Worm (Caenorhabditis elegans) whole organism, L2 larva: ENCODE measurements around the gene K04F1.8.

Experiments used
- C34F6.9 ChIP-seq: fragments of 150-350 bp; optimal IDR thresholded peaks from 2 replicates; lab custom pipeline; 2014; ENCODE audit warnings: missing biosample characterization, missing genetic modification characterization
- F13H6.1 ChIP-seq: sonication (generic microtip); optimal IDR thresholded peaks from 2 replicates; lab custom pipeline; 2016; ENCODE audit warnings: missing genetic modification characterization, missing compliant biosample characterization
- Y55F3AM.14 ChIP-seq: fragments of 200-800 bp; sonication (Bioruptor generic); optimal IDR thresholded peaks from 2 replicates; lab custom pipeline; 2018; ENCODE audit warnings: mild to moderate bottlenecking, missing genetic modification characterization, missing compliant biosample characterization
- ZK546.5 ChIP-seq: sonication (generic microtip); optimal IDR thresholded peaks from 2 replicates; lab custom pipeline; 2017; ENCODE audit warnings: missing biosample characterization, missing genetic modification characterization
- alr-1 ChIP-seq: fragments of 150-350 bp; optimal IDR thresholded peaks from 2 replicates; lab custom pipeline; 2014; ENCODE audit warnings: missing biosample characterization, missing genetic modification characterization
- ama-1 ChIP-seq: fragments of 150-350 bp; optimal IDR thresholded peaks from 2 replicates; lab custom pipeline; 2018; ENCODE audit warnings: inconsistent platforms
- blmp-1 ChIP-seq: sonication (generic microtip); optimal IDR thresholded peaks from 2 replicates; lab custom pipeline; 2017; ENCODE audit warnings: missing genetic modification characterization, mild to moderate bottlenecking, missing compliant biosample characterization, antibody characterized with exemption, moderate library complexity; ENCODE audit not compliant: insufficient read depth
- crh-2 ChIP-seq: sonication (generic microtip); optimal IDR thresholded peaks from 2 replicates; lab custom pipeline; 2017; ENCODE audit warnings: missing biosample characterization, missing genetic modification characterization
- egl-27 ChIP-seq: sonication (generic microtip); optimal IDR thresholded peaks from 3 replicates; lab custom pipeline; 2017; ENCODE audit warnings: missing biosample characterization, missing genetic modification reagents, missing genetic modification characterization
- elt-1 ChIP-seq: fragments of 150-350 bp; optimal IDR thresholded peaks from 2 replicates; lab custom pipeline; 2014; ENCODE audit warnings: missing biosample characterization, missing genetic modification characterization
- elt-3 ChIP-seq: sonication (generic microtip); optimal IDR thresholded peaks from 2 replicates; lab custom pipeline; 2017; ENCODE audit warnings: missing biosample characterization, missing genetic modification characterization
- fos-1 ChIP-seq: fragments of 150-350 bp; optimal IDR thresholded peaks from 2 replicates; lab custom pipeline; 2014; ENCODE audit warnings: missing biosample characterization, missing genetic modification characterization
- gmeb-1 ChIP-seq: fragments of 150-350 bp; optimal IDR thresholded peaks from 2 replicates; lab custom pipeline; 2014; ENCODE audit warnings: missing biosample characterization, missing genetic modification characterization
- lin-11 ChIP-seq: fragments of 150-350 bp; sonication (generic microtip); optimal IDR thresholded peaks from 2 replicates; lab custom pipeline; 2014; ENCODE audit warnings: missing biosample characterization, missing genetic modification characterization, inconsistent platforms, mixed read lengths
- lin-39 ChIP-seq: fragments of 150-350 bp; optimal IDR thresholded peaks from 2 replicates; lab custom pipeline; 2014; ENCODE audit warnings: missing biosample characterization, missing genetic modification reagents, missing genetic modification characterization
- lsy-2 ChIP-seq, 2 experiments: fragments of 150-350 bp in 1 of 2; sonication (generic microtip) in 1 of 2; optimal IDR thresholded peaks; 2 replicates each; lab custom pipeline; 2014 to 2017; ENCODE audit warnings: missing biosample characterization in 2 of 2, missing genetic modification characterization in 2 of 2
- mab-5 ChIP-seq: fragments of 150-350 bp; optimal IDR thresholded peaks from 2 replicates; lab custom pipeline; 2014; ENCODE audit warnings: missing biosample characterization, missing genetic modification characterization
- mbf-1 ChIP-seq: sonication (generic microtip); optimal IDR thresholded peaks from 2 replicates; lab custom pipeline; 2017; ENCODE audit warnings: missing biosample characterization, missing genetic modification characterization
- mdl-1 ChIP-seq, 2 experiments: fragments of 150-350 bp in 1 of 2; sonication (generic microtip) in 1 of 2; optimal IDR thresholded peaks; 2 replicates each; lab custom pipeline; 2017; ENCODE audit warnings: missing biosample characterization in 2 of 2, missing genetic modification characterization in 2 of 2
- nhr-10 ChIP-seq: sonication (generic microtip); optimal IDR thresholded peaks from 2 replicates; lab custom pipeline; 2017; ENCODE audit warnings: missing biosample characterization, missing genetic modification characterization
- nhr-129 ChIP-seq: fragments of 150-350 bp; optimal IDR thresholded peaks from 2 replicates; lab custom pipeline; 2014; ENCODE audit warnings: missing biosample characterization, missing genetic modification characterization
- nhr-237 ChIP-seq: fragments of 150-350 bp; optimal IDR thresholded peaks from 2 replicates; lab custom pipeline; 2014; ENCODE audit warnings: missing biosample characterization, missing genetic modification characterization
- nhr-6 ChIP-seq: fragments of 150-350 bp; optimal IDR thresholded peaks from 2 replicates; lab custom pipeline; 2014; ENCODE audit warnings: missing biosample characterization, missing genetic modification characterization
- sem-4 ChIP-seq: fragments of 150-350 bp; optimal IDR thresholded peaks from 2 replicates; lab custom pipeline; 2014; ENCODE audit warnings: missing biosample characterization, missing genetic modification reagents, missing genetic modification characterization
- skn-1 ChIP-seq: sonication (generic microtip); optimal IDR thresholded peaks from 2 replicates; lab custom pipeline; 2017; ENCODE audit warnings: missing biosample characterization, missing genetic modification characterization
- sma-3 ChIP-seq: sonication (generic microtip); optimal IDR thresholded peaks from 2 replicates; lab custom pipeline; 2016; ENCODE audit warnings: missing genetic modification reagents, missing genetic modification characterization, missing compliant biosample characterization
- sma-9 ChIP-seq, 2 experiments: fragments of 150-350 bp in 1 of 2; sonication (generic microtip) in 1 of 2; optimal IDR thresholded peaks; 2 replicates each; lab custom pipeline; 2014 to 2016; ENCODE audit warnings: missing genetic modification characterization in 2 of 2, mild to moderate bottlenecking in 1 of 2, missing biosample characterization in 1 of 2, missing compliant biosample characterization in 1 of 2, missing genetic modification reagents in 1 of 2, moderate library complexity in 1 of 2
- snpc-4 ChIP-seq: fragments of 150-350 bp; optimal IDR thresholded peaks from 2 replicates; lab custom pipeline; 2014; ENCODE audit warnings: missing biosample characterization, missing genetic modification characterization
- unc-39 ChIP-seq: fragments of 150-350 bp; optimal IDR thresholded peaks from 2 replicates; lab custom pipeline; 2014; ENCODE audit warnings: missing biosample characterization, missing genetic modification characterization
- unc-55 ChIP-seq: fragments of 150-350 bp; sonication (generic microtip); optimal IDR thresholded peaks from 3 replicates; lab custom pipeline; 2014; ENCODE audit warnings: missing biosample characterization, missing genetic modification reagents, missing genetic modification characterization
- ztf-1 ChIP-seq: fragments of 200-800 bp; sonication (Bioruptor generic); conservative IDR thresholded peaks from 2 replicates; pipeline ENCODE4 v1.3.6; 2022; ENCODE audit warnings: missing genetic modification characterization, missing compliant biosample characterization
- ztf-11 ChIP-seq: sonication (generic microtip); optimal IDR thresholded peaks from 2 replicates; lab custom pipeline; 2017; ENCODE audit warnings: missing biosample characterization, missing genetic modification characterization
- ztf-4 ChIP-seq: fragments of 150-350 bp; optimal IDR thresholded peaks from 2 replicates; lab custom pipeline; 2014; ENCODE audit warnings: missing biosample characterization, missing genetic modification characterization

Gene K04F1.8

DNA sequence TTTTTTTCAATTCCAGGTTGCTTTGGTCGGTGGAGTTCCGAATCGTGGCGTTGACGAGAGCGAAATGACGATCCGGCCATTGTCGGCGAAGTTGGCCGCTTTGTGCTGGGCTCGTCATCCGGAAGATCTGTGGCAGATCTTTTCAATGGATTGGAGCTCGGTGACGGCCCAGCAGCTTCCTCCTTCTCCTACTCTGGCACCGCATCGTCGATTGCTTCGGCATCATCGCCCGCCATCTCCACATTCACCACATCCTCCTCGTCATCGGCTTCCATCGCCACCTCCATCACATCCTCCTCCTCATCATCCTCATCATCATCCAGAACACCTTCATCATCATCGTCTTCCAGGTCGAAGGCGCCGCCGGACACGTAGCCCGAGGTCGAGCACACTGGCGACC lies 31.4 kb downstream of the K04F1.8 start:
- TF ChIP-seq sma-9 (GFP tag; optimal IDR thresholded peaks at IDR 0.05; lab: Kevin White, UChicago) (no peak), sma-9 (tag; optimal IDR thresholded peaks at IDR 0.05; lab: Kevin White, UChicago) (no peak), mdl-1 (tag; optimal IDR thresholded peaks at IDR 0.05; lab: Kevin White, UChicago) (no peak), ztf-4 (no peak), mbf-1 (tag; lab: Kevin White, UChicago) (no peak), snpc-4 (tag; lab: Kevin White, UChicago) (no peak), gmeb-1 (tag; lab: Kevin White, UChicago) (no peak), ztf-11 (tag; lab: Kevin White, UChicago) (no peak), sma-3 (GFP tag; lab: Kevin White, UChicago) (no peak)

- TF ChIP-seq lsy-2 (tag; optimal IDR thresholded peaks at IDR 0.05; lab: Kevin White, UChicago) (no peak), C34F6.9 (tag; lab: Kevin White, UChicago) (no peak), elt-3 (no peak), ztf-11 (tag; lab: Kevin White, UChicago) (no peak), nhr-129 (tag; lab: Kevin White, UChicago) (no peak), gmeb-1 (tag; lab: Kevin White, UChicago) (no peak), nhr-237 (no peak), F13H6.1 (tag; lab: Kevin White, UChicago) (no peak), alr-1 (tag; lab: Kevin White, UChicago) (no peak), sem-4 (no peak), egl-27 (tag; lab: Kevin White, UChicago) (no peak)
Observed at ce11 chrV:1699228-1699795, 32.3 kb downstream of the K04F1.8 start.

ce11 chrV:1701584-1702101 lies 34.6 kb downstream of the K04F1.8 start, which contains the start of gene srw-90:
TSS of gene srw-90 (plus strand) at chrV:1702051.
- TF ChIP-seq ZK546.5 (tag; lab: Kevin White, UChicago) (no peak), unc-55 (GFP tag; lab: Kevin White, UChicago) (no peak), ama-1 (lab: Kevin White, UChicago) (no peak), C34F6.9 (tag; lab: Kevin White, UChicago) (no peak), crh-2 (tag; lab: Kevin White, UChicago) (no peak), mbf-1 (tag; lab: Kevin White, UChicago) (no peak), lsy-2 (tag; optimal IDR thresholded peaks at IDR 0.05; lab: Kevin White, UChicago) (no peak), unc-39 (tag; lab: Kevin White, UChicago) (no peak), mdl-1 (tag; optimal IDR thresholded peaks at IDR 0.05; lab: Kevin White, UChicago) (no peak), ztf-11 (tag; lab: Kevin White, UChicago) (no peak), ztf-4 (no peak), blmp-1 (tag; lab: Kevin White, UChicago) (no peak), sem-4 (no peak), nhr-6 (no peak), lin-11 (tag; lab: Kevin White, UChicago) (no peak), elt-1 (tag; lab: Kevin White, UChicago) (no peak), fos-1 (tag; lab: Kevin White, UChicago) (no peak), lin-39 (tag; lab: Kevin White, UChicago) (no peak), Y55F3AM.14 (GFP tag; lab: Kevin White, UChicago) (no peak), ztf-1 (GFP tag; lab: Robert Waterston, UW) (no peak)

ce11 chrV:1708441-1708840 lies 41.4 kb downstream of the K04F1.8 start, which contains the start of gene srw-99:
TSS of gene srw-99 (plus strand) at chrV:1708741.
- TF ChIP-seq fos-1 (tag; lab: Kevin White, UChicago) (no peak), mab-5 (tag; lab: Kevin White, UChicago) (no peak), nhr-237 (no peak), nhr-10 (tag; lab: Kevin White, UChicago) (no peak), F13H6.1 (tag; lab: Kevin White, UChicago) (no peak), skn-1 (tag; lab: Kevin White, UChicago) (no peak), alr-1 (tag; lab: Kevin White, UChicago) (no peak), sma-9 (GFP tag; optimal IDR thresholded peaks at IDR 0.05; lab: Kevin White, UChicago) (no peak), sma-9 (tag; optimal IDR thresholded peaks at IDR 0.05; lab: Kevin White, UChicago) (no peak)
